Fruit fly (Drosophila melanogaster): Measurements from ENCODE around the gene FASN1.

Gene FASN1

dm6 chr2L:3037153-3037579, 19.2 kb upstream of the FASN1 start, which contains the start of the genes CG17260 and SerRS (continued):
- TF ChIP-seq CG14860 (GFP tag; IDR thresholded peaks at IDR 0.05; ENCODE audit: partially characterized antibody): no peak
- peak; percentile 81 for TF ChIP-seq CG1603 (tag; optimal IDR thresholded peaks at IDR 0.05)
- TF ChIP-seq gsb-n (tag; optimal IDR thresholded peaks at IDR 0.05): no peak
- peak; percentile 95 for TF ChIP-seq CG9817 (tag; optimal IDR thresholded peaks at IDR 0.05)
- TF ChIP-seq ttk (GFP tag; IDR thresholded peaks at IDR 0.05): peak; percentile 92
- no peak for TF ChIP-seq CG8478 (optimal IDR thresholded peaks at IDR 0.05)
- peak; percentile 84 for TF ChIP-seq ems (GFP tag; optimal IDR thresholded peaks at IDR 0.05)
- TF ChIP-seq CG11398 (GFP tag; optimal IDR thresholded peaks at IDR 0.05): peak; percentile 82
- TF ChIP-seq ATbp (GFP tag; optimal IDR thresholded peaks at IDR 0.05): peak; percentile 78
- TF ChIP-seq run (tag; optimal IDR thresholded peaks at IDR 0.05): peak; percentile 70
- peak; percentile 78 for TF ChIP-seq Ravus (GFP tag; IDR thresholded peaks at IDR 0.05)
- TF ChIP-seq sd (tag; optimal IDR thresholded peaks at IDR 0.05): peak; percentile 93
- TF ChIP-seq CG3407 (GFP tag; optimal IDR thresholded peaks at IDR 0.05): peak; percentile 84
- TF ChIP-seq pita (GFP tag; optimal IDR thresholded peaks at IDR 0.05): no peak
- TF ChIP-seq sug (tag; optimal IDR thresholded peaks at IDR 0.05): peak; percentile 92
- TF ChIP-seq CG16779 (GFP tag; IDR thresholded peaks at IDR 0.05): peak; percentile 56; the same call in 1 of the 2 replicates
- no peak for TF ChIP-seq CG7745 (tag; optimal IDR thresholded peaks at IDR 0.05)
- TF ChIP-seq CG42726 (GFP tag; IDR thresholded peaks at IDR 0.05; ENCODE audit: partially characterized antibody): no peak
- TF ChIP-seq Sox102F (GFP tag; optimal IDR thresholded peaks at IDR 0.05): peak; percentile 93
- TF ChIP-seq CG4730 (GFP tag; IDR thresholded peaks at IDR 0.05): peak; percentile 91
- peak; percentile 90 for TF ChIP-seq Fer2 (tag; optimal IDR thresholded peaks at IDR 0.05)
- TF ChIP-seq CG7928 (GFP tag; optimal IDR thresholded peaks at IDR 0.05): peak; percentile 66
- peak; percentile 97 for TF ChIP-seq Max (GFP tag; optimal IDR thresholded peaks at IDR 0.05)
- peak; percentile 81 for TF ChIP-seq Deaf1 (tag; optimal IDR thresholded peaks at IDR 0.05)
- TF ChIP-seq CG10462 (GFP tag; optimal IDR thresholded peaks at IDR 0.05): peak; percentile 85
- TF ChIP-seq CG14441 (GFP tag; IDR thresholded peaks at IDR 0.05): peak; percentile 93
- peak; percentile 90 for TF ChIP-seq Oli (tag; optimal IDR thresholded peaks at IDR 0.05)
- TF ChIP-seq CG11085 (GFP tag; IDR thresholded peaks at IDR 0.05): peak; percentile 92
- TF ChIP-seq wek (GFP tag; optimal IDR thresholded peaks at IDR 0.05): no peak
- TF ChIP-seq Bteb2 (GFP tag; optimal IDR thresholded peaks at IDR 0.05): peak; percentile 93
- TF ChIP-seq yki (optimal IDR thresholded peaks at IDR 0.05): no peak
- no peak for TF ChIP-seq mld (GFP tag; IDR thresholded peaks at IDR 0.05; ENCODE audit: partially characterized antibody)
- no peak for TF ChIP-seq abd-A (tag; optimal IDR thresholded peaks at IDR 0.05)
- peak; percentile 82 for TF ChIP-seq CG13894 (tag; optimal IDR thresholded peaks at IDR 0.05)

dm6 chr2L:3039774-3040173, 16.6 kb upstream of the FASN1 start, which contains the start of the genes cnir and CG17221:
Gene cnir, minus strand, starts transcription at chr2L:3039812.
Gene CG17221, plus strand, starts transcription at chr2L:3039976.
- peak; percentile 74 for TF ChIP-seq gro (GFP tag; optimal IDR thresholded peaks at IDR 0.05)
- peak; percentile 76 for TF ChIP-seq CG33213 (GFP tag; optimal IDR thresholded peaks at IDR 0.05)
- TF ChIP-seq schlank (tag; optimal IDR thresholded peaks at IDR 0.05): peak; percentile 31
- no peak for TF ChIP-seq Nf-YB (GFP tag; optimal IDR thresholded peaks at IDR 0.05)
- TF ChIP-seq her (GFP tag; optimal IDR thresholded peaks at IDR 0.05): peak; percentile 66
- TF ChIP-seq pnt (GFP tag; optimal IDR thresholded peaks at IDR 0.05): peak; percentile 41
- TF ChIP-seq pfk (GFP tag; optimal IDR thresholded peaks at IDR 0.05): no peak
- TF ChIP-seq CG14050 (GFP tag; IDR thresholded peaks at IDR 0.05): no peak
- TF ChIP-seq ttk (GFP tag; IDR thresholded peaks at IDR 0.05): peak; percentile 69; the same call in 1 of the 2 replicates
- peak; percentile 88 for TF ChIP-seq CG4617 (GFP tag; optimal IDR thresholded peaks at IDR 0.05; ENCODE audit: borderline replicate concordance)
- TF ChIP-seq CG10267 (tag; optimal IDR thresholded peaks at IDR 0.05): peak; percentile 97
- TF ChIP-seq CG18476 (GFP tag; optimal IDR thresholded peaks at IDR 0.05): peak; percentile 82
- no peak for TF ChIP-seq CG16813 (GFP tag; IDR thresholded peaks at IDR 0.05; ENCODE audit: partially characterized antibody)
- 0 out of 2 replicates have a peak, but pooled peaks have one; percentile 12 for TF ChIP-seq ara (GFP tag; IDR thresholded peaks at IDR 0.05)
- no peak for TF ChIP-seq wek (GFP tag; optimal IDR thresholded peaks at IDR 0.05)
- TF ChIP-seq CG17912 (GFP tag; optimal IDR thresholded peaks at IDR 0.05): peak; percentile 1
- peak; percentile 70 for TF ChIP-seq CG17385 (GFP tag; optimal IDR thresholded peaks at IDR 0.05)
- no peak for TF ChIP-seq CG6854 (GFP tag; optimal IDR thresholded peaks at IDR 0.05)
- TF ChIP-seq CG7357 (GFP tag; IDR thresholded peaks at IDR 0.05): no peak
- TF ChIP-seq Dip3 (GFP tag; optimal IDR thresholded peaks at IDR 0.05): peak; percentile 70
